Worm (Caenorhabditis elegans) whole organism, L3 larva: ENCODE results near the gene D1044.6.
A peak's percentile ranks its signal among the peaks of the same experiment; 100 is the strongest.

Source experiments
- ceh-28 ChIP-seq: fragments of 150-350 bp; optimal IDR thresholded peaks from 2 replicates; lab custom pipeline; 2014; ENCODE audit warnings: missing biosample characterization, missing genetic modification reagents, missing genetic modification characterization
- egl-5 ChIP-seq: fragments of 150-350 bp; optimal IDR thresholded peaks from 2 replicates; lab custom pipeline; 2017; ENCODE audit warnings: missing biosample characterization, missing genetic modification reagents, missing genetic modification characterization, inconsistent platforms
- lsy-12 ChIP-seq: sonication (generic microtip); optimal IDR thresholded peaks from 2 replicates; lab custom pipeline; 2016; ENCODE audit warnings: mild to moderate bottlenecking, missing genetic modification characterization, missing compliant biosample characterization
- mml-1 ChIP-seq: fragments of 150-350 bp; sonication (generic microtip); optimal IDR thresholded peaks from 3 replicates; lab custom pipeline; 2014; ENCODE audit warnings: missing biosample characterization, missing genetic modification characterization
- nfya-1 ChIP-seq: sonication (generic microtip); optimal IDR thresholded peaks from 2 replicates; lab custom pipeline; 2017; ENCODE audit warnings: missing genetic modification characterization, mild to moderate bottlenecking, missing compliant biosample characterization, antibody characterized with exemption, moderate library complexity; ENCODE audit not compliant: insufficient read depth
- nhr-11 ChIP-seq: fragments of 150-350 bp; optimal IDR thresholded peaks from 2 replicates; lab custom pipeline; 2014; ENCODE audit warnings: missing biosample characterization, missing genetic modification characterization
- nhr-28 ChIP-seq: fragments of 150-350 bp; optimal IDR thresholded peaks from 2 replicates; lab custom pipeline; 2014; ENCODE audit warnings: missing biosample characterization, missing genetic modification characterization
- pha-4 ChIP-seq: fragments of 150-350 bp; optimal IDR thresholded peaks from 2 replicates; lab custom pipeline; 2014; ENCODE audit warnings: missing biosample characterization, missing genetic modification reagents, missing genetic modification characterization
- sea-2 ChIP-seq: fragments of 150-350 bp; sonication (generic microtip); optimal IDR thresholded peaks from 4 replicates; lab custom pipeline; 2014; ENCODE audit warnings: missing biosample characterization, missing genetic modification reagents, missing genetic modification characterization
- skn-1 ChIP-seq: fragments of 150-350 bp; optimal IDR thresholded peaks from 2 replicates; lab custom pipeline; 2014; ENCODE audit warnings: missing biosample characterization, missing genetic modification characterization
- tbx-2 ChIP-seq: sonication (generic microtip); optimal IDR thresholded peaks from 2 replicates; lab custom pipeline; 2016; ENCODE audit warnings: mild to moderate bottlenecking, missing genetic modification characterization, missing compliant biosample characterization
- unc-39 ChIP-seq: sonication (generic microtip); optimal IDR thresholded peaks from 4 replicates; lab custom pipeline; 2017; ENCODE audit warnings: missing biosample characterization, missing genetic modification characterization

D1044.6 gene

ce11 chrIII:5487087-5487603 is 55.8 kb downstream of the D1044.6 start, which contains the start of gene osg-1:
TSS of gene osg-1 (plus strand) at chrIII:5487553.
- TF ChIP-seq tbx-2 (tag; lab: Kevin White, UChicago) (no peak), lsy-12 (no peak), nhr-11 (tag; lab: Kevin White, UChicago) (no peak), egl-5 (tag; lab: Kevin White, UChicago) (no peak), unc-39 (no peak), ceh-28 (tag; lab: Kevin White, UChicago) (no peak), nhr-28 (tag; lab: Kevin White, UChicago) (no peak), pha-4 (tag; lab: Kevin White, UChicago) (no peak), mml-1 (no peak), skn-1 (tag; lab: Kevin White, UChicago) (no peak)

ce11 chrIII:5486345-5486744 is 56.6 kb downstream of the D1044.6 start:
- TF ChIP-seq sea-2 (GFP tag; lab: Kevin White, UChicago) = no peak
- TF ChIP-seq nfya-1 (tag; lab: Kevin White, UChicago) = peak; percentile 54
